Worm (Caenorhabditis elegans) whole organism, L3 larva: ENCODE results near the gene penr-1.

Experiments
- ama-1 ChIP-seq: fragments of 150-350 bp; optimal IDR thresholded peaks from 2 replicates; lab custom pipeline; 2018
- ceh-9 ChIP-seq: sonication (generic microtip); optimal IDR thresholded peaks from 2 replicates; lab custom pipeline; 2018; ENCODE audit warnings: missing biosample characterization, missing genetic modification characterization
- daf-12 ChIP-seq: fragments of 150-350 bp; optimal IDR thresholded peaks from 2 replicates; lab custom pipeline; 2014; ENCODE audit warnings: missing biosample characterization, missing genetic modification reagents, missing genetic modification characterization
- fkh-2 ChIP-seq: fragments of 150-350 bp; optimal IDR thresholded peaks from 2 replicates; lab custom pipeline; 2014; ENCODE audit warnings: missing biosample characterization, missing genetic modification reagents, missing genetic modification characterization
- lin-15B ChIP-seq: fragments of 150-350 bp; optimal IDR thresholded peaks from 2 replicates; lab custom pipeline; 2014; ENCODE audit warnings: missing biosample characterization, missing genetic modification characterization
- lin-39 ChIP-seq: fragments of 150-350 bp; optimal IDR thresholded peaks from 2 replicates; lab custom pipeline; 2018; ENCODE audit warnings: missing biosample characterization, missing genetic modification reagents, missing genetic modification characterization
- nfya-1 ChIP-seq: sonication (generic microtip); optimal IDR thresholded peaks from 2 replicates; lab custom pipeline; 2017; ENCODE audit warnings: missing genetic modification characterization, mild to moderate bottlenecking, missing compliant biosample characterization, antibody characterized with exemption, moderate library complexity; ENCODE audit not compliant: insufficient read depth
- nhr-12 ChIP-seq: fragments of 150-350 bp; optimal IDR thresholded peaks from 2 replicates; lab custom pipeline; 2014; ENCODE audit warnings: missing biosample characterization, missing genetic modification characterization
- nhr-23 ChIP-seq: fragments of 150-350 bp; optimal IDR thresholded peaks from 2 replicates; lab custom pipeline; 2014; ENCODE audit warnings: missing biosample characterization, missing genetic modification reagents, missing genetic modification characterization
- nhr-237 ChIP-seq: fragments of 150-350 bp; optimal IDR thresholded peaks from 2 replicates; lab custom pipeline; 2014; ENCODE audit warnings: missing biosample characterization, missing genetic modification characterization
- nhr-28 ChIP-seq: fragments of 150-350 bp; optimal IDR thresholded peaks from 2 replicates; lab custom pipeline; 2014; ENCODE audit warnings: missing biosample characterization, missing genetic modification characterization
- nhr-67 ChIP-seq: fragments of 150-350 bp; optimal IDR thresholded peaks from 2 replicates; lab custom pipeline; 2014; ENCODE audit warnings: missing biosample characterization, missing genetic modification characterization
- nhr-76 ChIP-seq: fragments of 150-350 bp; sonication (generic microtip); optimal IDR thresholded peaks from 5 replicates; lab custom pipeline; 2014; ENCODE audit warnings: missing biosample characterization, missing genetic modification characterization
- pqm-1 ChIP-seq: fragments of 150-350 bp; optimal IDR thresholded peaks from 2 replicates; lab custom pipeline; 2017; ENCODE audit warnings: missing biosample characterization, missing genetic modification characterization, inconsistent platforms
- sea-2 ChIP-seq: fragments of 150-350 bp; sonication (generic microtip); optimal IDR thresholded peaks from 4 replicates; lab custom pipeline; 2014; ENCODE audit warnings: missing biosample characterization, missing genetic modification reagents, missing genetic modification characterization
- skn-1 ChIP-seq: fragments of 150-350 bp; optimal IDR thresholded peaks from 2 replicates; lab custom pipeline; 2014; ENCODE audit warnings: missing biosample characterization, missing genetic modification characterization
- tbx-2 ChIP-seq: sonication (generic microtip); optimal IDR thresholded peaks from 2 replicates; lab custom pipeline; 2016; ENCODE audit warnings: mild to moderate bottlenecking, missing genetic modification characterization, missing compliant biosample characterization
- zag-1 ChIP-seq: fragments of 150-350 bp; optimal IDR thresholded peaks from 2 replicates; lab custom pipeline; 2014; ENCODE audit warnings: missing biosample characterization, missing genetic modification characterization
- ztf-4 ChIP-seq: fragments of 150-350 bp; optimal IDR thresholded peaks from 2 replicates; lab custom pipeline; 2014; ENCODE audit warnings: missing biosample characterization, missing genetic modification characterization

penr-1 gene

DNA sequence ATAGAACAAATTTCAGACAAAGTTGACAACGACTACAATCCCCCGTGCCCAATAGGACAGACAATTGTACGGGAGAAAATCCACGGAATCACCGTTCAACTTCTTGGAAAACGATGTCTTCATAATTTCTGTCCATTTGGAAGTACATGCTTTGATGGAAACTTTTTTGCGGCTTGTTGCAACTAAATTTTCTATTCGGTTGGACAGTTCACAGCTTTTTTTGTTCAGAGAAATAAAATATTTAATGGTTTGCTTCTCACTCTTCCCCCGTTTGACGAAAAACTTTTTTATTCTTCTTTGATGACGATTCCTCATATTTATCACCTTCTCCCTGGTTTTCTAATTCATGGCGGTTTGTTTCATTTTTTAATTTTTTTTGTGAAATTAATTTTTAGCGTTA lies 44.8 kb downstream of the penr-1 start, which contains the start of gene C10G8.2:
C10G8.2 (plus strand) TSS at position 301 of the 400 bp plus-strand sequence.
- no peak for TF ChIP-seq nhr-76
- no peak for TF ChIP-seq daf-12 (tag; lab: Kevin White, UChicago)
- no peak for TF ChIP-seq nhr-67 (tag; lab: Kevin White, UChicago)
- no peak for TF ChIP-seq lin-15B (tag; lab: Kevin White, UChicago)
- no peak for TF ChIP-seq ztf-4
- no peak for TF ChIP-seq zag-1
- TF ChIP-seq nhr-23 (tag; lab: Kevin White, UChicago): no peak
- no peak for TF ChIP-seq nhr-12 (tag; lab: Kevin White, UChicago)
- no peak for TF ChIP-seq lin-39 (tag; lab: Kevin White, UChicago)
- TF ChIP-seq ceh-9 (tag; lab: Kevin White, UChicago): no peak
- no peak for TF ChIP-seq pqm-1 (tag; lab: Kevin White, UChicago)
- TF ChIP-seq fkh-2 (tag; lab: Kevin White, UChicago): no peak
- no peak for TF ChIP-seq skn-1 (tag; lab: Kevin White, UChicago)

DNA sequence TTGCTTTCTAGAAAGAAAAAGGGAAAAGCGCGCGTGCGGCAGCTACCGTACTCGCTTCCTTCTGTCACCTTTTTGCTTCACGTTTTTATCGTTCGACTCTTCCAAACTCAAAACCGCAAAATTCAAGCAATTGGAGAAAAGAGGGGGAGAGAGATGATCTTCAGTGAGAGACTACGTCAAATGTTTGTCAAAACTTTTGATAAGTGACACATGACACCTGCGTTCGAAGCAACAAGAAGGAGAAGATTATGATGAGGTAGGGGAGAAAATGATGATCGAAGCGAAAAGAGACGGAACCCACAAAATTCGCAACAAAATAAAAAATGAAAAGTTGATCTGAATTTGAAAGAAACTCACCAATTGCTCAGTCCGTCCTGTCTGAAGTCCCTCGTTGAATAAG lies 49.1 kb downstream of the penr-1 start:
- no peak for TF ChIP-seq nhr-28 (tag; lab: Kevin White, UChicago)
- TF ChIP-seq nhr-237 (tag; lab: Kevin White, UChicago): no peak
- TF ChIP-seq ama-1 (lab: Kevin White, UChicago): no peak
- TF ChIP-seq tbx-2 (tag; lab: Kevin White, UChicago): no peak

DNA sequence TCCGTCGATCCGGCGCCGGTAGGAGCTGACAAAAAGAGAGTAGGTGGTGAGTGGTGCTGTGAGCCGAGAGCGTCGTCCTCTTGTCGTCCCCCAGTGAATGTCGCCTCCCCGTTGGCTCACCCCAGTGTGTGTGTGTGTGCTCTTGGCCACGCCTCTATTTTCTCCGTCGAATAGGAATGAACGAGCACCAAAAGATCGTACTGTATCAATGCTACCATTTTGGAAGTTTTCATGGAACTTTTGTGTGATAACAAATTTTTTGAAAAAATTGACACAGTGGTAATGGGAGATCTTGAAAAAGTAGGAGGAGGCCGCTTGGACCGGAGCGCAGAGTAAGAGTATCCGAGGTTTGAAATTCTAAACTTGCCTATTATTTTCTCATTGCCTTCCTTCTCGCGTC lies 50.2 kb downstream of the penr-1 start, which contains the start of gene ceh-34:
ceh-34 (minus strand) TSS at position 101 of the 400 bp plus-strand sequence.
- TF ChIP-seq nfya-1 (peak; percentile 8), sea-2 (no peak)
